Fruit fly (Drosophila melanogaster) whole organism, pupa: ENCODE measurements around the gene CtsF.

Experiments
- CG10348 ChIP-seq: fragments of 200-800 bp; sonication (Bioruptor generic); IDR thresholded peaks from 2 replicates; pipeline ENCODE4 v1.3.6; 2022; ENCODE audit warnings: missing biosample characterization, missing genetic modification characterization
- CG12605 ChIP-seq: fragments of 200-800 bp; sonication (Bioruptor generic); IDR thresholded peaks from 2 replicates; pipeline ENCODE4 v1.3.6; 2022; ENCODE audit warnings: missing biosample characterization, missing genetic modification characterization
- CG13204 ChIP-seq: fragments of 200-800 bp; sonication (Bioruptor generic); optimal IDR thresholded peaks from 2 replicates; lab custom pipeline; 2018; ENCODE audit warnings: missing biosample characterization, mild to moderate bottlenecking, missing genetic modification characterization, moderate library complexity
- CG14655 ChIP-seq: fragments of 200-800 bp; sonication (Bioruptor generic); optimal IDR thresholded peaks from 3 replicates; lab custom pipeline; 2017; ENCODE audit warnings: mild to moderate bottlenecking, missing biosample characterization, missing genetic modification reagents, missing genetic modification characterization
- CG15710 ChIP-seq: fragments of 200-800 bp; sonication (Bioruptor generic); optimal IDR thresholded peaks from 2 replicates; lab custom pipeline; 2018; ENCODE audit warnings: missing biosample characterization, mild to moderate bottlenecking, missing genetic modification characterization, moderate library complexity
- CG17806 ChIP-seq: fragments of 200-800 bp; sonication (Bioruptor generic); optimal IDR thresholded peaks from 2 replicates; lab custom pipeline; 2018; ENCODE audit warnings: missing biosample characterization, mild to moderate bottlenecking, missing genetic modification characterization, moderate library complexity
- CG32121 ChIP-seq: fragments of 200-800 bp; sonication (Bioruptor generic); IDR thresholded peaks from 2 replicates; pipeline ENCODE4 v1.3.6; 2022; ENCODE audit warnings: missing biosample characterization, missing genetic modification characterization
- CG34367 ChIP-seq: fragments of 200-800 bp; sonication (Bioruptor generic); optimal IDR thresholded peaks from 2 replicates; lab custom pipeline; 2018; ENCODE audit warnings: missing biosample characterization, mild to moderate bottlenecking, missing genetic modification characterization
- CG4496 ChIP-seq: fragments of 200-800 bp; sonication (Bioruptor generic); IDR thresholded peaks from 3 replicates; pipeline ENCODE4 v1.3.6; 2022; ENCODE audit warnings: missing biosample characterization, missing genetic modification characterization
- CG8159 ChIP-seq: fragments of 200-800 bp; sonication (Bioruptor generic); optimal IDR thresholded peaks from 3 replicates; lab custom pipeline; 2018; ENCODE audit warnings: missing biosample characterization, mild to moderate bottlenecking, missing genetic modification characterization, moderate library complexity
- CG8301 ChIP-seq: fragments of 200-800 bp; sonication (Bioruptor generic); optimal IDR thresholded peaks from 2 replicates; lab custom pipeline; 2018; ENCODE audit warnings: missing biosample characterization, mild to moderate bottlenecking, missing genetic modification characterization
- CG9948 ChIP-seq: fragments of 200-800 bp; sonication (Bioruptor generic); optimal IDR thresholded peaks from 2 replicates; lab custom pipeline; 2018; ENCODE audit warnings: missing biosample characterization, mild to moderate bottlenecking, missing genetic modification characterization, moderate library complexity
- D1 ChIP-seq: fragments of 200-800 bp; sonication (Bioruptor generic); optimal IDR thresholded peaks from 2 replicates; lab custom pipeline; 2018; ENCODE audit warnings: missing biosample characterization, mild to moderate bottlenecking, missing genetic modification characterization, moderate library complexity
- EcR ChIP-seq: fragments of 200-800 bp; sonication (Bioruptor generic); optimal IDR thresholded peaks from 3 replicates; lab custom pipeline; 2019; ENCODE audit warnings: missing biosample characterization, missing genetic modification characterization, mild to moderate bottlenecking, moderate library complexity, missing genetic modification reagents
- Ets98B ChIP-seq: fragments of 200-800 bp; sonication (Bioruptor generic); IDR thresholded peaks from 2 replicates; pipeline ENCODE4 v1.3.6; 2022; ENCODE audit warnings: missing biosample characterization, missing genetic modification characterization
- Pif1A ChIP-seq: fragments of 200-800 bp; sonication (Bioruptor generic); optimal IDR thresholded peaks from 3 replicates; lab custom pipeline; 2016; ENCODE audit warnings: missing biosample characterization, missing genetic modification characterization
- Pif1B ChIP-seq: fragments of 200-800 bp; sonication (Bioruptor generic); optimal IDR thresholded peaks from 3 replicates; lab custom pipeline; 2016; ENCODE audit warnings: missing biosample characterization, missing genetic modification characterization
- Snoo ChIP-seq: fragments of 200-800 bp; sonication (Bioruptor generic); optimal IDR thresholded peaks from 3 replicates; lab custom pipeline; 2017; ENCODE audit warnings: missing biosample characterization, mild to moderate bottlenecking, missing genetic modification characterization, inconsistent platforms
- fd96Ca ChIP-seq: fragments of 200-800 bp; sonication (Bioruptor generic); IDR thresholded peaks from 3 replicates; pipeline ENCODE4 v1.3.6; 2022; ENCODE audit warnings: missing biosample characterization, missing genetic modification characterization
- gl ChIP-seq: fragments of 200-800 bp; sonication (Bioruptor generic); optimal IDR thresholded peaks from 2 replicates; lab custom pipeline; 2018; ENCODE audit warnings: missing biosample characterization, mild to moderate bottlenecking, missing genetic modification characterization
- rn ChIP-seq: fragments of 200-800 bp; sonication (Bioruptor generic); IDR thresholded peaks from 2 replicates; pipeline ENCODE4 v1.3.6; 2022; ENCODE audit warnings: missing biosample characterization, missing genetic modification characterization

The CtsF gene

dm6 chr3R:5211901-5212758 is 39.4 kb downstream of the CtsF start:
- no peak for TF ChIP-seq CG10348 (GFP tag; lab: Robert Waterston, UW)
- TF ChIP-seq CG9948 (tag; lab: Kevin White, UChicago), result peak; percentile 73
- peak; percentile 53 for TF ChIP-seq CG8301 (tag; lab: Kevin White, UChicago)
- no peak for TF ChIP-seq EcR
- peak; percentile 21 for TF ChIP-seq Pif1B (GFP tag; lab: Kevin White, UChicago)
- peak; percentile 65 for TF ChIP-seq Pif1A (GFP tag; lab: Kevin White, UChicago)
- TF ChIP-seq gl, result peak; percentile 45
- TF ChIP-seq CG15710 (tag; lab: Kevin White, UChicago), result peak; percentile 52
- TF ChIP-seq D1 (tag; lab: Kevin White, UChicago), result no peak
- TF ChIP-seq fd96Ca, result peak; percentile 55; the same call in 2 of the 3 replicates
- peak; percentile 19 for TF ChIP-seq CG13204 (GFP tag; lab: Kevin White, UChicago)
- peak; percentile 46 for TF ChIP-seq CG34367 (tag; lab: Kevin White, UChicago)
- peak; percentile 63 for TF ChIP-seq CG14655 (GFP tag; lab: Kevin White, UChicago)
- no peak for TF ChIP-seq CG12605 (GFP tag; lab: Robert Waterston, UW)
- peak; percentile 72 for TF ChIP-seq CG17806 (tag; lab: Kevin White, UChicago)
- peak; percentile 70 for TF ChIP-seq CG8159 (tag; lab: Kevin White, UChicago)
- TF ChIP-seq Snoo (tag; lab: Kevin White, UChicago), result no peak
- peak; percentile 48; the same call in 1 of the 3 replicates for TF ChIP-seq CG4496
- TF ChIP-seq, all 21 proteins: peak for 13

dm6 chr3R:5211401-5211800 is 40.1 kb downstream of the CtsF start:
- TF ChIP-seq EcR (no peak), CG9948 (tag; lab: Kevin White, UChicago) (no peak), CG14655 (GFP tag; lab: Kevin White, UChicago) (no peak), Pif1B (GFP tag; lab: Kevin White, UChicago) (no peak), CG8159 (tag; lab: Kevin White, UChicago) (no peak), CG17806 (tag; lab: Kevin White, UChicago) (no peak), CG12605 (GFP tag; lab: Robert Waterston, UW) (no peak), fd96Ca (no peak), CG15710 (tag; lab: Kevin White, UChicago) (no peak)

- TF ChIP-seq Pif1A (GFP tag; lab: Kevin White, UChicago), result peak; percentile 93
- peak; percentile 87 for TF ChIP-seq Pif1B (GFP tag; lab: Kevin White, UChicago)
- TF ChIP-seq fd96Ca, result peak; percentile 94
- peak; percentile 76 for TF ChIP-seq Snoo (tag; lab: Kevin White, UChicago)
- TF ChIP-seq CG32121 (GFP tag; lab: Robert Waterston, UW), result peak; percentile 93
- TF ChIP-seq rn (GFP tag; lab: Robert Waterston, UW), result peak; percentile 80; the same call in 1 of the 2 replicates
- TF ChIP-seq CG8159 (tag; lab: Kevin White, UChicago), result peak; percentile 87
- TF ChIP-seq D1 (tag; lab: Kevin White, UChicago), result peak; percentile 29
- TF ChIP-seq gl, result peak; percentile 81
- TF ChIP-seq CG13204 (GFP tag; lab: Kevin White, UChicago), result peak; percentile 74
- TF ChIP-seq CG17806 (tag; lab: Kevin White, UChicago), result peak; percentile 87
- peak; percentile 79 for TF ChIP-seq CG9948 (tag; lab: Kevin White, UChicago)
- peak; percentile 91 for TF ChIP-seq CG12605 (GFP tag; lab: Robert Waterston, UW)
- peak; percentile 95 for TF ChIP-seq Ets98B (GFP tag; lab: Robert Waterston, UW)
- TF ChIP-seq CG4496, result peak; percentile 96
- peak; percentile 43 for TF ChIP-seq EcR
- peak; percentile 89 for TF ChIP-seq CG14655 (GFP tag; lab: Kevin White, UChicago)
- TF ChIP-seq CG15710 (tag; lab: Kevin White, UChicago), result peak; percentile 90
- TF ChIP-seq CG10348 (GFP tag; lab: Robert Waterston, UW), result peak; percentile 77
- peak; percentile 86 for TF ChIP-seq CG34367 (tag; lab: Kevin White, UChicago)
- peak; percentile 92 for TF ChIP-seq CG8301 (tag; lab: Kevin White, UChicago)
Measured at dm6 chr3R:5209481-5209880, 42.1 kb downstream of the CtsF start.

dm6 chr3R:5208115-5208365 is 43.5 kb downstream of the CtsF start:
- TF ChIP-seq CG8159 (tag; lab: Kevin White, UChicago) (no peak), Snoo (tag; lab: Kevin White, UChicago) (no peak), gl (no peak), Pif1A (GFP tag; lab: Kevin White, UChicago) (no peak), rn (GFP tag; lab: Robert Waterston, UW) (no peak), CG17806 (tag; lab: Kevin White, UChicago) (no peak), fd96Ca (no peak), D1 (tag; lab: Kevin White, UChicago) (no peak), CG15710 (tag; lab: Kevin White, UChicago) (no peak), CG9948 (tag; lab: Kevin White, UChicago) (no peak)

dm6 chr3R:5207277-5208114 is 44.0 kb downstream of the CtsF start:
- TF ChIP-seq EcR (peak; percentile 11), CG15710 (tag; lab: Kevin White, UChicago) (no peak)
- TF ChIP-seq, all 21 proteins: peak for 1
